Fruit fly (Drosophila melanogaster) whole organism, embryonic: ENCODE data around the gene Cad88C.

Source experiments
- CG10147 ChIP-seq: fragments of 200-800 bp; sonication (Bioruptor generic); optimal IDR thresholded peaks from 2 replicates; lab custom pipeline; 2019; ENCODE audit warnings: missing biosample characterization, mild to moderate bottlenecking, missing genetic modification characterization, moderate library complexity
- CG12769 ChIP-seq: fragments of 200-800 bp; sonication (Bioruptor generic); optimal IDR thresholded peaks from 2 replicates; lab custom pipeline; 2019; ENCODE audit warnings: missing biosample characterization, mild to moderate bottlenecking, missing genetic modification characterization, moderate library complexity
- CG13287 ChIP-seq: fragments of 200-800 bp; sonication (Bioruptor generic); IDR thresholded peaks from 2 replicates; pipeline ENCODE4 v1.3.6; 2022; ENCODE audit warnings: missing biosample characterization, missing genetic modification characterization; ENCODE audit not compliant: partially characterized antibody
- CG13775 ChIP-seq: fragments of 200-800 bp; sonication (Bioruptor generic); optimal IDR thresholded peaks from 3 replicates; lab custom pipeline; 2017; ENCODE audit warnings: missing biosample characterization, mild to moderate bottlenecking, missing genetic modification characterization
- CG1602 ChIP-seq: fragments of 200-800 bp; sonication (Bioruptor generic); optimal IDR thresholded peaks from 3 replicates; lab custom pipeline; 2016; ENCODE audit warnings: missing biosample characterization, missing genetic modification characterization
- CG16815 ChIP-seq: fragments of 200-800 bp; sonication (Bioruptor generic); optimal IDR thresholded peaks from 3 replicates; lab custom pipeline; 2017; ENCODE audit warnings: missing biosample characterization, mild to moderate bottlenecking, missing genetic modification characterization
- CG17328 ChIP-seq: fragments of 200-800 bp; sonication (Bioruptor generic); IDR thresholded peaks from 2 replicates; pipeline ENCODE4 v1.3.6; 2022; ENCODE audit warnings: missing biosample characterization, missing genetic modification characterization
- CG17802 ChIP-seq: fragments of 200-800 bp; sonication (Bioruptor generic); optimal IDR thresholded peaks from 2 replicates; lab custom pipeline; 2018; ENCODE audit warnings: missing biosample characterization, mild to moderate bottlenecking, missing genetic modification characterization, moderate library complexity
- CG18262 ChIP-seq: fragments of 200-800 bp; optimal IDR thresholded peaks from 3 replicates; lab custom pipeline; 2019; ENCODE audit warnings: missing biosample characterization, mild to moderate bottlenecking, missing genetic modification characterization, moderate library complexity
- CG18764 ChIP-seq: fragments of 200-800 bp; sonication (Bioruptor generic); optimal IDR thresholded peaks from 3 replicates; lab custom pipeline; 2016; ENCODE audit warnings: missing biosample characterization, missing genetic modification characterization
- CG2120 ChIP-seq: fragments of 200-800 bp; sonication (Bioruptor generic); optimal IDR thresholded peaks from 3 replicates; lab custom pipeline; 2016; ENCODE audit warnings: missing biosample characterization, missing genetic modification characterization
- CG2875 ChIP-seq: fragments of 200-800 bp; sonication (Bioruptor generic); optimal IDR thresholded peaks from 2 replicates; lab custom pipeline; 2017; ENCODE audit warnings: missing biosample characterization, mild to moderate bottlenecking, missing genetic modification characterization, missing genetic modification reagents
- CG30020 ChIP-seq: fragments of 200-800 bp; optimal IDR thresholded peaks from 2 replicates; lab custom pipeline; 2019; ENCODE audit warnings: missing biosample characterization, mild to moderate bottlenecking, missing genetic modification characterization, moderate library complexity
- CG32532 ChIP-seq: fragments of 200-800 bp; sonication (Bioruptor generic); IDR thresholded peaks from 2 replicates; pipeline ENCODE4 v1.3.6; 2022; ENCODE audit warnings: missing biosample characterization, missing genetic modification characterization
- CG34224 ChIP-seq: fragments of 200-800 bp; sonication (Bioruptor generic); IDR thresholded peaks from 3 replicates; pipeline ENCODE4 v1.3.6; 2022; ENCODE audit warnings: missing biosample characterization, missing genetic modification characterization; ENCODE audit not compliant: partially characterized antibody
- CG3838 ChIP-seq: fragments of 200-800 bp; sonication (Bioruptor generic); optimal IDR thresholded peaks from 3 replicates; lab custom pipeline; 2016; ENCODE audit warnings: missing biosample characterization, missing genetic modification characterization
- CG43689 ChIP-seq: fragments of 200-800 bp; sonication (Bioruptor generic); IDR thresholded peaks from 2 replicates; pipeline ENCODE4 v1.3.6; 2022; ENCODE audit warnings: missing biosample characterization, missing genetic modification characterization
- CG7271 ChIP-seq: fragments of 200-800 bp; sonication (Bioruptor generic); optimal IDR thresholded peaks from 2 replicates; lab custom pipeline; 2018; ENCODE audit warnings: missing biosample characterization, mild to moderate bottlenecking, missing genetic modification characterization, moderate library complexity
- CG7928 ChIP-seq: fragments of 200-800 bp; sonication (Bioruptor generic); optimal IDR thresholded peaks from 2 replicates; lab custom pipeline; 2017; ENCODE audit warnings: missing biosample characterization, mild to moderate bottlenecking, missing genetic modification characterization
- CG8924 ChIP-seq: fragments of 200-800 bp; optimal IDR thresholded peaks from 3 replicates; lab custom pipeline; 2019; ENCODE audit warnings: missing biosample characterization, mild to moderate bottlenecking, missing genetic modification characterization, moderate library complexity
- Chrac-16 ChIP-seq: fragments of 200-800 bp; sonication (Bioruptor generic); optimal IDR thresholded peaks from 3 replicates; lab custom pipeline; 2016; ENCODE audit warnings: missing biosample characterization, missing genetic modification characterization
- Doc2 ChIP-seq: fragments of 200-800 bp; sonication (Bioruptor generic); IDR thresholded peaks from 2 replicates; pipeline ENCODE4 v1.3.6; 2022; ENCODE audit warnings: missing biosample characterization, missing genetic modification characterization
- Elba2 ChIP-seq: fragments of 200-800 bp; sonication (Bioruptor generic); optimal IDR thresholded peaks from 3 replicates; lab custom pipeline; 2016; ENCODE audit warnings: missing biosample characterization, missing genetic modification characterization
- Ets65A ChIP-seq: fragments of 200-800 bp; sonication (Bioruptor generic); peaks from one replicate; lab custom pipeline; 2016; ENCODE audit warnings: missing biosample characterization, missing genetic modification characterization
- Hr39 ChIP-seq: fragments of >200 bp; optimal IDR thresholded peaks from 2 replicates; lab custom pipeline; 2017
- Jarid2 ChIP-seq: fragments of 200-800 bp; sonication (Bioruptor generic); optimal IDR thresholded peaks from 3 replicates; lab custom pipeline; 2017; ENCODE audit warnings: mild to moderate bottlenecking, missing biosample characterization, missing genetic modification reagents, missing genetic modification characterization
- Mes4 ChIP-seq: fragments of 200-800 bp; sonication (Bioruptor generic); optimal IDR thresholded peaks from 2 replicates; lab custom pipeline; 2016; ENCODE audit warnings: missing biosample characterization, missing genetic modification characterization
- Nf-YC ChIP-seq: fragments of 200-800 bp; optimal IDR thresholded peaks from 3 replicates; lab custom pipeline; 2019; ENCODE audit warnings: missing biosample characterization, mild to moderate bottlenecking, missing genetic modification characterization, moderate library complexity
- Ptx1 ChIP-seq: fragments of 200-800 bp; sonication (Bioruptor generic); IDR thresholded peaks from 2 replicates; pipeline ENCODE4 v1.3.6; 2022; ENCODE audit warnings: missing biosample characterization, missing genetic modification characterization
- Usf ChIP-seq: fragments of 200-800 bp; sonication (Bioruptor generic); optimal IDR thresholded peaks from 2 replicates; lab custom pipeline; 2017; ENCODE audit warnings: missing genotype, missing biosample characterization, missing genetic modification characterization
- Xbp1 ChIP-seq: fragments of 200-800 bp; sonication (Bioruptor generic); optimal IDR thresholded peaks from 3 replicates; lab custom pipeline; 2016; ENCODE audit warnings: missing biosample characterization, mild to moderate bottlenecking, missing genetic modification characterization
- ara ChIP-seq: fragments of 200-800 bp; sonication (Bioruptor generic); IDR thresholded peaks from 2 replicates; pipeline ENCODE4 v1.3.6; 2022; ENCODE audit warnings: missing biosample characterization, missing genetic modification characterization
- ase ChIP-seq: fragments of 200-800 bp; sonication (Bioruptor generic); IDR thresholded peaks from 3 replicates; pipeline ENCODE4 v1.3.6; 2022; ENCODE audit warnings: missing biosample characterization, missing genetic modification characterization
- br ChIP-seq: fragments of >200 bp; optimal IDR thresholded peaks from 2 replicates; lab custom pipeline; 2017
- chn ChIP-seq: fragments of 200-800 bp; sonication (Bioruptor generic); optimal IDR thresholded peaks from 2 replicates; lab custom pipeline; 2016; ENCODE audit warnings: missing biosample characterization, missing genetic modification characterization
- ems ChIP-seq: fragments of 200-800 bp; sonication (Bioruptor generic); optimal IDR thresholded peaks from 3 replicates; lab custom pipeline; 2016; ENCODE audit warnings: missing biosample characterization, missing genetic modification characterization
- fd102C ChIP-seq: fragments of 200-800 bp; sonication (Bioruptor generic); optimal IDR thresholded peaks from 2 replicates; lab custom pipeline; 2018; ENCODE audit warnings: missing biosample characterization, mild to moderate bottlenecking, missing genetic modification characterization, moderate library complexity
- fru ChIP-seq: fragments of >200 bp; optimal IDR thresholded peaks from 2 replicates; lab custom pipeline; 2017
- lbe ChIP-seq: fragments of 200-800 bp; sonication (Bioruptor generic); optimal IDR thresholded peaks from 2 replicates; lab custom pipeline; 2016; ENCODE audit warnings: missing biosample characterization, mild to moderate bottlenecking, missing genetic modification characterization
- ro ChIP-seq: fragments of 200-800 bp; sonication (Bioruptor generic); IDR thresholded peaks from 2 replicates; pipeline ENCODE4 v1.3.6; 2022; ENCODE audit warnings: missing biosample characterization, missing genetic modification characterization
- schlank ChIP-seq: fragments of 200-800 bp; sonication (Bioruptor generic); optimal IDR thresholded peaks from 2 replicates; lab custom pipeline; 2018; ENCODE audit warnings: missing biosample characterization, mild to moderate bottlenecking, missing genetic modification characterization
- scrt ChIP-seq: fragments of 200-800 bp; sonication (Bioruptor generic); optimal IDR thresholded peaks from 2 replicates; lab custom pipeline; 2018; ENCODE audit warnings: missing biosample characterization, mild to moderate bottlenecking, missing genetic modification characterization, moderate library complexity
- seq ChIP-seq: fragments of 200-800 bp; sonication (Bioruptor generic); IDR thresholded peaks from 2 replicates; pipeline ENCODE4 v1.3.6; 2022; ENCODE audit warnings: missing biosample characterization, missing genetic modification characterization
- slbo ChIP-seq: fragments of 200-800 bp; sonication (Bioruptor generic); IDR thresholded peaks from 2 replicates; pipeline ENCODE4 v1.3.6; 2022; ENCODE audit warnings: missing biosample characterization, missing genetic modification characterization
- slp2 ChIP-seq: fragments of 200-800 bp; sonication (Bioruptor generic); optimal IDR thresholded peaks from 2 replicates; lab custom pipeline; 2016; ENCODE audit warnings: missing biosample characterization, missing genetic modification characterization
- ssp ChIP-seq: fragments of 200-800 bp; sonication (Bioruptor generic); IDR thresholded peaks from 2 replicates; pipeline ENCODE4 v1.3.6; 2022; ENCODE audit warnings: missing biosample characterization, missing genetic modification characterization
- usp ChIP-seq: fragments of >200 bp; optimal IDR thresholded peaks from 2 replicates; lab custom pipeline; 2017; ENCODE audit warnings: missing biosample characterization, missing genetic modification characterization
- vnd ChIP-seq: fragments of 200-800 bp; sonication (Bioruptor generic); IDR thresholded peaks from 3 replicates; pipeline ENCODE4 v1.3.6; 2022; ENCODE audit warnings: missing biosample characterization, missing genetic modification characterization; ENCODE audit not compliant: partially characterized antibody
- zen2 ChIP-seq: fragments of 200-800 bp; sonication (Bioruptor generic); IDR thresholded peaks from 3 replicates; pipeline ENCODE4 v1.3.6; 2022; ENCODE audit warnings: missing biosample characterization, missing genetic modification characterization; ENCODE audit not compliant: partially characterized antibody
- zfh2 ChIP-seq: fragments of 200-800 bp; sonication (Bioruptor generic); optimal IDR thresholded peaks from 2 replicates; lab custom pipeline; 2016; ENCODE audit warnings: missing biosample characterization, missing genetic modification characterization

Gene Cad88C

dm6 chr3R:14654976-14655896 lies 25.0 kb downstream of the Cad88C start (continued):
- TF ChIP-seq slbo (GFP tag; lab: Robert Waterston, UW) = peak; percentile 94
- peak; percentile 90 for TF ChIP-seq seq (GFP tag; lab: Robert Waterston, UW)
- TF ChIP-seq schlank = peak; percentile 95
- TF ChIP-seq vnd (GFP tag; lab: Robert Waterston, UW) = no peak; the same call in 2 of the 3 replicates
- no peak; the same call in 1 of the 2 replicates for TF ChIP-seq ro (GFP tag; lab: Robert Waterston, UW)
- peak; percentile 94 for TF ChIP-seq CG17328 (GFP tag; lab: Robert Waterston, UW)
- peak; percentile 95 for TF ChIP-seq CG32532
- peak; percentile 90 for TF ChIP-seq CG1602 (GFP tag; lab: Kevin White, UChicago)
- peak; percentile 85 for TF ChIP-seq slp2 (GFP tag; lab: Kevin White, UChicago)
- TF ChIP-seq Chrac-16 (GFP tag; lab: Kevin White, UChicago) = peak; percentile 93
- no peak for TF ChIP-seq br (lab: Kevin White, UChicago)
- peak; percentile 80 for TF ChIP-seq Jarid2
- peak; percentile 83 for TF ChIP-seq CG17802 (tag; lab: Kevin White, UChicago)
- TF ChIP-seq Mes4 (GFP tag; lab: Kevin White, UChicago) = peak; percentile 86
- TF ChIP-seq Hr39 = no peak
- peak; percentile 75 for TF ChIP-seq CG7271 (tag; lab: Kevin White, UChicago)
- TF ChIP-seq CG34224 = peak; percentile 37; the same call in 2 of the 3 replicates
- TF ChIP-seq CG10147 = peak; percentile 84
- peak; percentile 92 for TF ChIP-seq CG13775 (GFP tag; lab: Kevin White, UChicago)
- TF ChIP-seq fd102C = peak; percentile 43
- TF ChIP-seq zfh2 (GFP tag; lab: Kevin White, UChicago) = peak; percentile 92
- TF ChIP-seq CG18764 (GFP tag; lab: Kevin White, UChicago) = peak; percentile 81
- TF ChIP-seq chn = peak; percentile 93
- peak; percentile 91 for TF ChIP-seq lbe (GFP tag; lab: Kevin White, UChicago)
- peak; percentile 97 for TF ChIP-seq Ets65A
- TF ChIP-seq CG8924 (tag; lab: Kevin White, UChicago) = peak; percentile 95
- TF ChIP-seq fru (lab: Kevin White, UChicago) = no peak
- TF ChIP-seq scrt = peak; percentile 91
- peak; percentile 86 for TF ChIP-seq ase
- TF ChIP-seq CG12769 = peak; percentile 96
- peak; percentile 78 for TF ChIP-seq CG7928 (GFP tag; lab: Kevin White, UChicago)
- peak; percentile 69 for TF ChIP-seq CG30020 (tag; lab: Kevin White, UChicago)
- peak; percentile 47; the same call in 2 of the 3 replicates for TF ChIP-seq zen2
- TF ChIP-seq Doc2 (GFP tag; lab: Robert Waterston, UW) = peak; percentile 75; the same call in 1 of the 2 replicates
- TF ChIP-seq ara (GFP tag; lab: Robert Waterston, UW) = peak; percentile 92
- TF ChIP-seq Ptx1 = peak; percentile 93
- peak; percentile 89 for TF ChIP-seq CG16815
- peak; percentile 93 for TF ChIP-seq Xbp1 (GFP tag; lab: Kevin White, UChicago)
- peak; percentile 84 for TF ChIP-seq ssp
- peak; percentile 79 for TF ChIP-seq CG43689 (GFP tag; lab: Robert Waterston, UW)
- peak; percentile 65 for TF ChIP-seq CG13287 (GFP tag; lab: Robert Waterston, UW)
- peak; percentile 89 for TF ChIP-seq CG2875 (GFP tag; lab: Kevin White, UChicago)
- TF ChIP-seq Usf (GFP tag; lab: Kevin White, UChicago) = peak; percentile 86
- TF ChIP-seq Nf-YC = peak; percentile 53
- peak; percentile 23 for TF ChIP-seq CG3838 (GFP tag; lab: Kevin White, UChicago)
- peak; percentile 33 for TF ChIP-seq Elba2 (GFP tag; lab: Kevin White, UChicago)
- peak; percentile 94 for TF ChIP-seq CG18262 (tag; lab: Kevin White, UChicago)
- TF ChIP-seq CG2120 = peak; percentile 96
- no peak for TF ChIP-seq usp (GFP tag; lab: Kevin White, UChicago)
- TF ChIP-seq ems (GFP tag; lab: Kevin White, UChicago) = peak; percentile 91
